Worm (Caenorhabditis elegans): ENCODE measurements around the gene Y116F11B.17.

DNA sequence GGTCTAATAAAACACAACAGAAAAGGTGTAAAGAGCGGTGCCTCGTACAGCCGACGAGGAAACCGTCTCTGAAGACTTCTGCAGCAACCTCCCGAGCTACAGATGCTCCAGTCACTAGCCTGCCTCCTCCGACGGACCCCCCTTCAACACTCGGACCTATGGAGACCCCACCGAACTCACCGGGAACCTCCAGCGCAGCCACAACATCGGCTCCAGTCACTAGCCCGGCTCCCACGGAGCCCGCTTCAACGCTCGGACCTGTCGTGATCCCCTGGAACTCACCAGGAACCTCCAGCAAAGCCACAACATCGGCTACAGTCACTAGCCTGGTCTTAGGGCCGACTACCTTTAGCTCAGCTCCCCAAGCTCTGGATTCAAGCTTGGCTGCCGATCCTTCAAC is 38.2 kb upstream of the Y116F11B.17 start:
- TF ChIP-seq ztf-23 (GFP tag; IDR thresholded peaks at IDR 0.05) (no peak), ztf-29 (GFP tag; IDR thresholded peaks at IDR 0.05) (no peak), T22C8.4 (GFP tag; IDR thresholded peaks at IDR 0.05) (no peak), cog-1 (tag; optimal IDR thresholded peaks at IDR 0.05) (no peak), flt-1 (GFP tag; IDR thresholded peaks at IDR 0.05) (no peak)
